Worm (Caenorhabditis elegans) whole organism, early embryonic: ENCODE measurements around the gene F21C10.7.

Experiments used
- F13C5.2 ChIP-seq: sonication (generic microtip); optimal IDR thresholded peaks from 2 replicates; lab custom pipeline; 2017; ENCODE audit warnings: mild to moderate bottlenecking, missing genetic modification characterization, inconsistent platforms, missing compliant biosample characterization
- ama-1 ChIP-seq: fragments of 150-350 bp; optimal IDR thresholded peaks from 2 replicates; lab custom pipeline; 2014
- ceh-13 ChIP-seq: fragments of 200-800 bp; sonication (Bioruptor generic); optimal IDR thresholded peaks from 2 replicates; lab custom pipeline; 2018; ENCODE audit warnings: mild to moderate bottlenecking, missing genetic modification characterization, missing compliant biosample characterization
- ceh-36 ChIP-seq: sonication (generic microtip); optimal IDR thresholded peaks from 2 replicates; lab custom pipeline; 2016; ENCODE audit warnings: missing genetic modification characterization, inconsistent platforms, missing compliant biosample characterization
- sea-1 ChIP-seq: fragments of 200-800 bp; sonication (Bioruptor generic); conservative IDR thresholded peaks from 2 replicates; pipeline ENCODE4 v1.3.6; 2022; ENCODE audit warnings: missing genetic modification characterization, missing compliant biosample characterization

ce11 chrV:9123186-9123585 is 10.6 kb downstream of the F21C10.7 start, which contains the start of gene F21C10.11:
- TF ChIP-seq ceh-13 (no peak), ama-1 (lab: Kevin White, UChicago) (no peak), ceh-36 (tag; lab: Kevin White, UChicago) (no peak), F13C5.2 (tag; lab: Kevin White, UChicago) (no peak), sea-1 (GFP tag; lab: Robert Waterston, UW) (no peak)
